Fruit fly (Drosophila melanogaster): Measurements from ENCODE around the gene Oseg5.

Gene Oseg5

DNA sequence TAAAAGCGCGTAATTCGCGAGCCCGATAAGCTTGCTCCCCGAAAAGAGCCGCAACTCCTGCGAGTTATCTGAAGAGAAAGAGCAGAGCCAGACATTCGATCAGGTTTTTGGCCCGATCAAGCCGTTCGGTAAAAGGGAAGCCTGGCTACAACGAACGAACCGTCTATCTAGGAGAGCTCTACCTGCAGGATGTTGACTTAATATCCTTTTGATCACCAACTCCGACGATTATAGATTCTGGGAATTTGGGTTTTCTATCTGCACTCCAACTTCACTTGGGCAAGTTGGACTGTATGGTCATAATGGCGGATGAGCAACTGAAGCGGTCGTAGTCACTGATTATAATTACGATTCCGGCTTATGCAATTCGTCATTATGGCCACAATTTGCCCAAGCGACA lies 33.4 kb downstream of the Oseg5 start (continued):
- TF ChIP-seq cyc (GFP tag; optimal IDR thresholded peaks at IDR 0.05), result peak; percentile 83
- TF ChIP-seq CG6276 (GFP tag; optimal IDR thresholded peaks at IDR 0.05), result peak; percentile 74
- peak; percentile 55 for TF ChIP-seq CG11762 (GFP tag; optimal IDR thresholded peaks at IDR 0.05; ENCODE audit: insufficient read depth)
- TF ChIP-seq CG3032 (tag; optimal IDR thresholded peaks at IDR 0.05), result peak; percentile 46
- TF ChIP-seq Hr4 (GFP tag; optimal IDR thresholded peaks at IDR 0.05), result peak; percentile 75
- TF ChIP-seq Ets96B (tag; optimal IDR thresholded peaks at IDR 0.05), result peak; percentile 78
- no peak for TF ChIP-seq Ets21C (GFP tag; optimal IDR thresholded peaks at IDR 0.05)
- peak; percentile 76 for TF ChIP-seq CG11902 (GFP tag; optimal IDR thresholded peaks at IDR 0.05)

DNA sequence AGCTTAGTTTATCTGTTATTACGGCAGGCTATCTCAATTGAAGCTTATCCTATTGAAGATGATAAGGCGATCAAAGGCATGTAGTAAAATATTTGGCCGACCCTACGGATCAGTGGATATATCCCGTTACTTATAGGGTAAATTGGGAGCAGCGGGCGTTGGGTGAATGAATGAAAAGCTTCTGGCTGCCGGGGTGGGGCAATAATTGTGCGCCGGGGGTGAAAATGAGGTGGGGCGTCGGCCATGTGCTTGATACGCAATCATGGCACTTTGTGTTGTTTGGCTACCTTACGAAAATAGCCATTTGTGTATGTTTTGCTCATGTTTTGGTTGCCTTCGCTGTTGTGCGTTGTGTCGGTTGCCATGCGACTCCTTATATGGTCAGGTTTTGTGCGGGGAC lies 33.8 kb downstream of the Oseg5 start:
- TF ChIP-seq achi (GFP tag; optimal IDR thresholded peaks at IDR 0.05) (no peak), Ets21C (GFP tag; optimal IDR thresholded peaks at IDR 0.05) (no peak), Hr4 (GFP tag; optimal IDR thresholded peaks at IDR 0.05) (no peak), CG8632 (GFP tag; optimal IDR thresholded peaks at IDR 0.05) (no peak), CG15336 (GFP tag; IDR thresholded peaks at IDR 0.05) (no peak), eg (GFP tag; IDR thresholded peaks at IDR 0.05) (no peak), OdsH (GFP tag; optimal IDR thresholded peaks at IDR 0.05) (no peak), Sox14 (GFP tag; optimal IDR thresholded peaks at IDR 0.05) (no peak), CG3032 (tag; optimal IDR thresholded peaks at IDR 0.05) (no peak), acj6 (GFP tag; optimal IDR thresholded peaks at IDR 0.05) (no peak), cyc (GFP tag; optimal IDR thresholded peaks at IDR 0.05) (no peak), esn (GFP tag; optimal IDR thresholded peaks at IDR 0.05) (no peak), CG11762 (GFP tag; optimal IDR thresholded peaks at IDR 0.05; ENCODE audit: insufficient read depth) (no peak)

DNA sequence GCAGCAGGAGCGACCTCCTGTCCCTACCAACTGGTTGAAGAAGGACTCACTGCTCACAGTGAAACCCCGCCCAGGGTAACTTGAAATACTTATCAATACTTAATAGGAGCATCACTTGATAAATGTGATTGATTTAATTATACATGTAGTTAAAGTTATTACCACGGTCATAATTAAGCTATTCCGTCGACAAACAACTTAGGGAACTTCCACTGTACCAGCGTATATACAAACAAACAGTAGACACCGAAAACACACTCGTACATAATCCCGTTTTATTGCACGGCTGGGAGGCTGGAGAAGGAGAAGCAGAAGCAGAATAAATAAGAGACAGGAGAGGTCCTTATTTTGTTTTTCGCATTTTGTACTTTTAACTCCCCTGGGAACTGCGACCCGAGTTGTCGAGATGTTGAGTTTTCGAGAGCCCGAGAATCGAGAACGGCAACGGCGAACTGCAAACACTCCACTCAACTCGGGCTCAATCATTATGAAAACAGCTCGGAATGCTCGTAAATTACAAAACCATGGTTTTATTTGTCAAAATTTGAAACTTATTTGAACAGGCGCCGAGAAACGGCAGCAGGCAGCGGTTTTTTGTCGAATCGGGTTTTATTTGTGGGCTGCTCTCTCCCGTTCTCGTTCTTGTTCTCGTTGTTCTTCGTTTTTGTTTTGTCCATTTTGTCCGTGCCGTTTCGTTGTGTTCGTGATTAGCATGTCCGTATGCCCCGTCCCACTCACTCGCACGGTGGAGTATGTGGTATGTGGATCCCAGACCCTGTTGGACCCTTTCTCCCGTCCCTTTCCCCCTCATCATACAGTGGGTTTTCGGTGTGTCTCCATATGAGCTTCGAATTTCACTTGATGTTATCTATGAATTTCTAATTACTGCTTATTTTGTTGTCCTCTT lies 35.4 kb downstream of the Oseg5 start:
- TF ChIP-seq CG10669 (GFP tag; optimal IDR thresholded peaks at IDR 0.05) (peak; percentile 97), dac (GFP tag; optimal IDR thresholded peaks at IDR 0.05) (peak; percentile 38), CG31627 (GFP tag; optimal IDR thresholded peaks at IDR 0.05) (peak; percentile 98), CG11902 (GFP tag; optimal IDR thresholded peaks at IDR 0.05) (peak; percentile 90), cyc (GFP tag; optimal IDR thresholded peaks at IDR 0.05) (peak; percentile 98), CG6276 (GFP tag; optimal IDR thresholded peaks at IDR 0.05) (peak; percentile 71), CG6163 (GFP tag; IDR thresholded peaks at IDR 0.05) (peak; percentile 96), CG6808 (GFP tag; optimal IDR thresholded peaks at IDR 0.05) (peak; percentile 97), topi (GFP tag; optimal IDR thresholded peaks at IDR 0.05) (peak; percentile 97), salr (GFP tag; optimal IDR thresholded peaks at IDR 0.05) (peak; percentile 82 to 97), fd85E (GFP tag; optimal IDR thresholded peaks at IDR 0.05) (peak; percentile 79), Eip75B (GFP tag; optimal IDR thresholded peaks at IDR 0.05) (peak; percentile 97), CG1621 (tag; optimal IDR thresholded peaks at IDR 0.05) (peak; percentile 97), Ets21C (GFP tag; optimal IDR thresholded peaks at IDR 0.05) (peak; percentile 97), Hr38 (GFP tag; optimal IDR thresholded peaks at IDR 0.05) (no peak), CG9139 (GFP tag; optimal IDR thresholded peaks at IDR 0.05) (peak; percentile 95), CG11762 (GFP tag; optimal IDR thresholded peaks at IDR 0.05; ENCODE audit: insufficient read depth) (peak; percentile 92), dsx (GFP tag; optimal IDR thresholded peaks at IDR 0.05; ENCODE audit: poor library complexity, severe bottlenecking) (peak; percentile 96), vri (GFP tag; optimal IDR thresholded peaks at IDR 0.05) (peak; percentile 97), CG4318 (GFP tag; optimal IDR thresholded peaks at IDR 0.05) (peak; percentile 50), CG3919 (GFP tag; optimal IDR thresholded peaks at IDR 0.05) (peak; percentile 97), Blimp-1 (GFP tag; optimal IDR thresholded peaks at IDR 0.05) (peak; percentile 90), CG16779 (tag; optimal IDR thresholded peaks at IDR 0.05) (peak; percentile 77), CG6792 (GFP tag; optimal IDR thresholded peaks at IDR 0.05) (peak; percentile 95), CG15336 (GFP tag; IDR thresholded peaks at IDR 0.05) (peak; percentile 65), achi (GFP tag; optimal IDR thresholded peaks at IDR 0.05) (peak; percentile 93), esn (GFP tag; optimal IDR thresholded peaks at IDR 0.05) (peak; percentile 98), OdsH (GFP tag; optimal IDR thresholded peaks at IDR 0.05) (peak; percentile 94), pdm3 (GFP tag; optimal IDR thresholded peaks at IDR 0.05) (peak; percentile 95), CG34406 (GFP tag; optimal IDR thresholded peaks at IDR 0.05) (peak; percentile 93), CG6854 (GFP tag; optimal IDR thresholded peaks at IDR 0.05) (peak; percentile 91), CG7368 (GFP tag; optimal IDR thresholded peaks at IDR 0.05) (peak; percentile 93), Gug (GFP tag; IDR thresholded peaks at IDR 0.05) (peak; percentile 61), svp (GFP tag) (peak; percentile 99), acj6 (GFP tag; optimal IDR thresholded peaks at IDR 0.05) (peak; percentile 96), Sox102F (GFP tag; optimal IDR thresholded peaks at IDR 0.05) (peak; percentile 98), Sox14 (GFP tag; optimal IDR thresholded peaks at IDR 0.05) (peak; percentile 97), Smox (GFP tag; optimal IDR thresholded peaks at IDR 0.05) (peak; percentile 97)

Measured in whole organism, prepupa.